Worm (Caenorhabditis elegans) whole organism, midembryonic: ENCODE measurements around the gene K11H3.5.

Source experiments
- cog-1 ChIP-seq: sonication (generic microtip); optimal IDR thresholded peaks from 2 replicates; lab custom pipeline; 2016; ENCODE audit warnings: missing genetic modification characterization, missing compliant biosample characterization
- klf-2 ChIP-seq: fragments of 200-800 bp; sonication (Bioruptor generic); conservative IDR thresholded peaks from 2 replicates; pipeline ENCODE4 v1.3.6; 2022; ENCODE audit warnings: missing genetic modification reagents, missing genetic modification characterization, missing compliant biosample characterization
- ref-1 ChIP-seq: fragments of 200-800 bp; sonication (Bioruptor generic); conservative IDR thresholded peaks from 2 replicates; pipeline ENCODE4 v1.3.6; 2022; ENCODE audit warnings: missing genetic modification reagents, missing genetic modification characterization, missing compliant biosample characterization

DNA sequence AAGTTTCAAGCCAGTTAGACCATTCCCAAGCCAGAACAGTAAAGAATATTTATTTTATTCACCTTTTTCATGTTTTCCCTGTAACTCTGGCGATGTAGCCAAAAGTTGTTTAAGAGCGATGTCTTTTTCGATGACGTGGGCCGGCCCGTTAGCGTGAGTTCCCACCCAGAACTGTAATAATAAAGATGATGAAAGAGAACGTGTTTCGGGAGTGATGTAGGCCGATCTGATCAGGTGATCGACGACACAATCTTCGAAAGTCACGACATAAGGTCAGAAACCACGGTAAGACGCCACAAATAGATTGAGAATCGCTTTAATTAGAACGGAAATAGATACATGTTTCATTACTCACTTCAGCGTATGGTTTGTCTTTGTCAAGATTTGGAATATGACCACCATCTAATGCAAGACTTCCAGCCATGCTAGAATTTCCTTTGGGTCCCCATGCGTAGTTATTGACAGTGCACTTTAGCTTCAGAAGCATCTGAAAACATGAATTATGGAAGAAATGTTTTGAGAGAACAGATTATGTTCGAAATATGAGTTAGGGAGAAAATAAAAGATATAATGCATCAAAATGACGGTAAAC lies 36.5 kb upstream of the K11H3.5 start, which contains the start of gene ZK632.4:
- TF ChIP-seq klf-2 (GFP tag; lab: Robert Waterston, UW) (no peak), ref-1 (GFP tag; lab: Robert Waterston, UW) (no peak), cog-1 (tag; lab: Kevin White, UChicago) (no peak)
